Worm (Caenorhabditis elegans) whole organism, late embryonic: ENCODE results near the gene itr-1.

Experiments used
- ceh-18 ChIP-seq: sonication (generic microtip); optimal IDR thresholded peaks from 2 replicates; lab custom pipeline; 2016; ENCODE audit warnings: missing genetic modification characterization, missing compliant biosample characterization
- nfya-1 ChIP-seq: sonication (generic microtip); optimal IDR thresholded peaks from 2 replicates; lab custom pipeline; 2017; ENCODE audit warnings: missing genetic modification characterization, mild to moderate bottlenecking, missing compliant biosample characterization, antibody characterized with exemption, moderate library complexity
- pat-9 ChIP-seq: fragments of 200-800 bp; sonication (Bioruptor generic); optimal IDR thresholded peaks from 2 replicates; lab custom pipeline; 2018; ENCODE audit warnings: mild to moderate bottlenecking, missing genetic modification characterization, moderate library complexity, missing compliant biosample characterization
- pha-4 ChIP-seq: fragments of 150-350 bp; optimal IDR thresholded peaks from 2 replicates; lab custom pipeline; 2018; ENCODE audit warnings: missing biosample characterization, missing genetic modification reagents, missing genetic modification characterization

DNA sequence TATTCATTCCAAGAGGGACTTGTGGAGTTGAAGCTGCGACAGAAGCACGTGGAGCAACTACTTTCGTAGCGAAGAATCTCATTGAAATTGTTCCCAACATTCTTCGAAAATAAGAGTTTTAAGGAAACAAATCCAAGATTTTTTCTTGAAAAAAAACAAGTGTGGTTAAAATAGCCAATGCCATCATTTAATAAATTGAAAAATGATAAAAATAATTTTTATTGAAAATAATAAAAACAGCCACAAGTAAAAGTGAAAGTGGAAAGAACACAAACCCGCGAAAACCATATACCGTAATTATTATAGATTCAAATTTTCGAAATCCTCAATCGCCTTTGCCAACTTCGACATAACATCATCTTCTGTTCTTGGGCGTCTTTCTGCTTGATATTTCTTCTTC, 28.9 kb upstream of the itr-1 start, which contains the start of gene hmg-5:
- TF ChIP-seq pat-9: no peak
- TF ChIP-seq pha-4: no peak
- TF ChIP-seq nfya-1: no peak
- TF ChIP-seq ceh-18: no peak
